Worm (Caenorhabditis elegans) whole organism, midembryonic: ENCODE measurements around the gene lars-1.

ENCODE experiments used
- T22C8.4 ChIP-seq: fragments of 200-800 bp; sonication (Bioruptor generic); IDR thresholded peaks from 2 replicates; pipeline ENCODE4 v1.3.6; 2022; ENCODE audit warnings: missing genetic modification characterization, missing compliant biosample characterization
- med-1 ChIP-seq: sonication (generic microtip); optimal IDR thresholded peaks from 2 replicates; lab custom pipeline; 2017; ENCODE audit warnings: missing genetic modification characterization, mild to moderate bottlenecking, missing compliant biosample characterization, antibody characterized with exemption, missing genetic modification reagents; ENCODE audit not compliant: insufficient read depth
- ztf-23 ChIP-seq: fragments of 200-800 bp; sonication (Bioruptor generic); IDR thresholded peaks from 2 replicates; pipeline ENCODE4 v1.3.6; 2022; ENCODE audit warnings: missing genetic modification reagents, missing genetic modification characterization, missing compliant biosample characterization

- TF ChIP-seq ztf-23 (no peak), T22C8.4 (GFP tag; lab: Robert Waterston, UW) (no peak), med-1 (GFP tag; lab: Kevin White, UChicago) (no peak)
Measured at ce11 chrIII:4236178-4236577, 49.6 kb upstream of the lars-1 start.
